Worm (Caenorhabditis elegans) whole organism, midembryonic: ENCODE results near the gene acr-16.

Experiments used
- flt-1 ChIP-seq: fragments of 200-800 bp; sonication (Bioruptor generic); IDR thresholded peaks from 2 replicates; pipeline ENCODE4 v1.3.6; 2022; ENCODE audit warnings: missing genetic modification characterization, missing compliant biosample characterization
- ref-1 ChIP-seq: fragments of 200-800 bp; sonication (Bioruptor generic); conservative IDR thresholded peaks from 2 replicates; pipeline ENCODE4 v1.3.6; 2022; ENCODE audit warnings: missing genetic modification reagents, missing genetic modification characterization, missing compliant biosample characterization
- tab-1 ChIP-seq: fragments of 200-800 bp; sonication (Bioruptor generic); IDR thresholded peaks from 2 replicates; pipeline ENCODE4 v1.3.6; 2022; ENCODE audit warnings: missing genetic modification characterization, missing compliant biosample characterization
- ztf-23 ChIP-seq: fragments of 200-800 bp; sonication (Bioruptor generic); IDR thresholded peaks from 2 replicates; pipeline ENCODE4 v1.3.6; 2022; ENCODE audit warnings: missing genetic modification reagents, missing genetic modification characterization, missing compliant biosample characterization

DNA sequence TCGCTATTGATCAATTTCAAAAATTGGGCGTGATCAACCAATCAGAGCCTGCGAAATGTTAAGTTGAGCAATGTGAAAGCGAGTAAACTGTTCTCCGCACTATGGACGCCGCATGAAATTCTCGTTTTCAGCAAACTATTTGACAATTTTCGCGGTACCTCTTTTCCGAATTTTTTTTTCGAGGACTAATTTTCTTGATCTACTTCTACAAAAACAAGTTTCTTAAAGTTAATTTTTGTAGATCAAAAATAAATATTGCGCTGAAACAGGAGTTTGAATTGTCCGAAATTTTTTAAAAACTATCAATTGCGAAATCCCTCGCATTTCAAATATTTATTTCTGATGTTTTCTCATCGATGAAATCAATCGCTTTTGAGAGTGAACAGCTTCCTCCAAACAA, 43.3 kb upstream of the acr-16 start:
- TF ChIP-seq ref-1 (GFP tag; lab: Robert Waterston, UW) (no peak), tab-1 (GFP tag; lab: Robert Waterston, UW) (no peak), flt-1 (no peak), ztf-23 (GFP tag; lab: Robert Waterston, UW) (no peak)
